Worm (Caenorhabditis elegans) whole organism, mixed stage, embryonic: Measurements from ENCODE around the gene F14E5.8.

Source experiments
- elt-1 ChIP-seq: sonication (generic microtip); optimal IDR thresholded peaks from 2 replicates; lab custom pipeline; 2017; ENCODE audit warnings: missing genetic modification characterization, mild to moderate bottlenecking, missing compliant biosample characterization, antibody characterized with exemption, moderate library complexity, borderline replicate concordance; ENCODE audit not compliant: insufficient read depth
- nhr-237 ChIP-seq: fragments of 150-350 bp; optimal IDR thresholded peaks from 2 replicates; lab custom pipeline; 2014; ENCODE audit warnings: missing biosample characterization, missing genetic modification characterization
- nhr-28 ChIP-seq: fragments of 150-350 bp; optimal IDR thresholded peaks from 2 replicates; lab custom pipeline; 2014; ENCODE audit warnings: missing biosample characterization, missing genetic modification characterization
- pha-4 ChIP-seq: fragments of 150-350 bp; optimal IDR thresholded peaks from 2 replicates; lab custom pipeline; 2018; ENCODE audit warnings: missing biosample characterization, missing genetic modification reagents, missing genetic modification characterization
- snpc-4 ChIP-seq: fragments of 150-350 bp; optimal IDR thresholded peaks from 2 replicates; lab custom pipeline; 2014; ENCODE audit warnings: missing biosample characterization, missing genetic modification characterization
- unc-62 ChIP-seq: fragments of 150-350 bp; optimal IDR thresholded peaks from 2 replicates; lab custom pipeline; 2014; ENCODE audit warnings: missing biosample characterization, missing genetic modification reagents, missing genetic modification characterization

DNA sequence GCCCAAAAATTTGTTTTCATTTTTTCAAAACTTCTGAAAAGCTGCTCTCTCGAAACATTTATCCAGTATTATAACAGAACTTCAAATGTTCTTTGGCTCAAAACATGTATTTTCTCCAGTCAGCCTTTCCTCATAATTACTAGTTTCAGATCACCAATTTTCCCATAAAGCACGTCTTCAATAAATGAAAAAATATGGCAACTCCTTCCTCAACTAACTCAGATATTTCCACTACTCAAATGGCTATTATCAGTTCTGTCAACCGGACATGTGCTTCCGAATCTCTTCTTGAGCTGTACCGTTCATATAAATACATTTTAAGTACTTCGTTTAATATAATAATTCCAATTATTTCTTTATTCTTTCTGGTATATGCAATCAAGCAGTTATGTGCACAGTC, 12.4 kb upstream of the F14E5.8 start, which contains the start of gene sra-13:
- TF ChIP-seq elt-1 (tag; lab: Kevin White, UChicago), result no peak
- TF ChIP-seq snpc-4 (tag; lab: Kevin White, UChicago), result no peak
- TF ChIP-seq nhr-28 (tag; lab: Kevin White, UChicago), result no peak
- TF ChIP-seq unc-62, result no peak
- TF ChIP-seq nhr-237, result no peak
- TF ChIP-seq pha-4 (tag; lab: Kevin White, UChicago), result no peak
